Worm (Caenorhabditis elegans) whole organism, L1 larva: Measurements from ENCODE around the gene C03B1.7.

ENCODE experiments used
- alr-1 ChIP-seq: fragments of 200-800 bp; sonication (Bioruptor generic); optimal IDR thresholded peaks from 2 replicates; lab custom pipeline; 2018; ENCODE audit warnings: borderline replicate concordance, mild to moderate bottlenecking, missing genetic modification characterization, missing compliant biosample characterization
- ama-1 ChIP-seq: fragments of 150-350 bp; optimal IDR thresholded peaks from 2 replicates; lab custom pipeline; 2014
- elt-3 ChIP-seq, 6 experiments: fragments of 150-350 bp in 1 of 6; sonication (generic microtip); optimal IDR thresholded peaks; 2 replicates each; lab custom pipeline; 2017 to 2018; ENCODE audit warnings: missing biosample characterization in 6 of 6, missing genetic modification characterization in 6 of 6, inconsistent platforms in 1 of 6
- lin-39 ChIP-seq: fragments of 150-350 bp; optimal IDR thresholded peaks from 2 replicates; lab custom pipeline; 2014; ENCODE audit warnings: missing biosample characterization, missing genetic modification reagents, missing genetic modification characterization
- nhr-28 ChIP-seq: fragments of 150-350 bp; optimal IDR thresholded peaks from 2 replicates; lab custom pipeline; 2014; ENCODE audit warnings: missing biosample characterization, missing genetic modification characterization
- pax-3 ChIP-seq: fragments of 200-800 bp; sonication (Bioruptor generic); optimal IDR thresholded peaks from 2 replicates; lab custom pipeline; 2018; ENCODE audit warnings: mild to moderate bottlenecking, missing genetic modification characterization, moderate library complexity, missing compliant biosample characterization
- swsn-7 ChIP-seq: sonication (generic microtip); optimal IDR thresholded peaks from 2 replicates; lab custom pipeline; 2016; ENCODE audit warnings: missing genetic modification characterization, missing compliant biosample characterization
- unc-130 ChIP-seq: fragments of 150-350 bp; optimal IDR thresholded peaks from 2 replicates; lab custom pipeline; 2017; ENCODE audit warnings: missing biosample characterization, missing genetic modification characterization, inconsistent platforms
- ztf-4 ChIP-seq: fragments of 150-350 bp; optimal IDR thresholded peaks from 2 replicates; lab custom pipeline; 2014; ENCODE audit warnings: missing biosample characterization, missing genetic modification characterization

- no peak for TF ChIP-seq swsn-7 (tag; lab: Kevin White, UChicago)
- no peak for TF ChIP-seq lin-39 (tag; lab: Kevin White, UChicago)
- no peak for TF ChIP-seq alr-1
- TF ChIP-seq nhr-28 (tag; lab: Kevin White, UChicago), result no peak
- TF ChIP-seq ama-1 (lab: Kevin White, UChicago), result no peak
- no peak for TF ChIP-seq ztf-4
- no peak for TF ChIP-seq unc-130 (tag; lab: Kevin White, UChicago)
- no peak for TF ChIP-seq pax-3
- no peak for TF ChIP-seq elt-3 (tag; optimal IDR thresholded peaks at IDR 0.05; lab: Kevin White, UChicago)
These were observed 24.1 kb downstream of the C03B1.7 start, which contains the start of gene C03B1.3 for ce11 chrX:6365715-6366114.
